Worm (Caenorhabditis elegans) whole organism, L4 larva: Measurements from ENCODE around the gene F14H3.5.

Source experiments
- D1046.2 ChIP-seq: fragments of 200-800 bp; sonication (Bioruptor generic); IDR thresholded peaks from 2 replicates; pipeline ENCODE4 v1.3.6; 2022; ENCODE audit warnings: missing genetic modification characterization, missing compliant biosample characterization
- F10B5.3 ChIP-seq: sonication (generic microtip); optimal IDR thresholded peaks from 2 replicates; lab custom pipeline; 2016; ENCODE audit warnings: mild to moderate bottlenecking, missing genetic modification characterization, missing compliant biosample characterization
- F49E8.2 ChIP-seq: sonication (generic microtip); optimal IDR thresholded peaks from 2 replicates; lab custom pipeline; 2016; ENCODE audit warnings: missing compliant biosample characterization, mild to moderate bottlenecking, missing genetic modification characterization, borderline replicate concordance
- T20F7.1 ChIP-seq: fragments of 200-800 bp; sonication (Bioruptor generic); optimal IDR thresholded peaks from 2 replicates; lab custom pipeline; 2018; ENCODE audit warnings: mild to moderate bottlenecking, missing genetic modification characterization, missing compliant biosample characterization
- Y105C5A.15 ChIP-seq: fragments of 200-800 bp; sonication (Bioruptor generic); IDR thresholded peaks from 2 replicates; pipeline ENCODE4 v1.3.6; 2022; ENCODE audit warnings: missing genetic modification characterization, missing compliant biosample characterization
- Y5F2A.4 ChIP-seq: fragments of 200-800 bp; sonication (Bioruptor generic); optimal IDR thresholded peaks from 2 replicates; lab custom pipeline; 2018; ENCODE audit warnings: mild to moderate bottlenecking, missing genetic modification characterization, missing compliant biosample characterization
- Y75B8A.6 ChIP-seq: fragments of 200-800 bp; sonication (Bioruptor generic); IDR thresholded peaks from 2 replicates; pipeline ENCODE4 v1.3.6; 2022; ENCODE audit warnings: missing genetic modification reagents, missing genetic modification characterization, missing compliant biosample characterization
- ZK337.2 ChIP-seq: fragments of 200-800 bp; sonication (Bioruptor generic); IDR thresholded peaks from 2 replicates; pipeline ENCODE4 v1.3.6; 2022; ENCODE audit warnings: missing genetic modification reagents, missing genetic modification characterization, missing compliant biosample characterization
- aly-2 ChIP-seq: sonication (generic microtip); optimal IDR thresholded peaks from 2 replicates; lab custom pipeline; 2018; ENCODE audit warnings: missing biosample characterization, missing genetic modification characterization
- ceh-32 ChIP-seq: sonication (generic microtip); optimal IDR thresholded peaks from 2 replicates; lab custom pipeline; 2016; ENCODE audit warnings: mild to moderate bottlenecking, missing genetic modification characterization, missing compliant biosample characterization; ENCODE audit not compliant: poor library complexity
- ceh-62 ChIP-seq: sonication (generic microtip); optimal IDR thresholded peaks from 2 replicates; lab custom pipeline; 2017; ENCODE audit warnings: missing biosample characterization, missing genetic modification characterization
- cey-2 ChIP-seq: sonication (generic microtip); optimal IDR thresholded peaks from 3 replicates; lab custom pipeline; 2017; ENCODE audit warnings: missing genetic modification characterization, mild to moderate bottlenecking, missing compliant biosample characterization, antibody characterized with exemption, borderline replicate concordance; ENCODE audit not compliant: insufficient read depth
- ctbp-1 ChIP-seq: fragments of 200-800 bp; sonication (Bioruptor generic); IDR thresholded peaks from 2 replicates; pipeline ENCODE4 v1.3.6; 2022; ENCODE audit warnings: missing genetic modification reagents, missing genetic modification characterization, missing compliant biosample characterization
- daf-16 ChIP-seq, 3 experiments: sonication (generic microtip); optimal IDR thresholded peaks; 2 replicates each; lab custom pipeline; 2016 to 2017; ENCODE audit warnings: missing genetic modification characterization in 3 of 3, missing genetic modification reagents in 3 of 3, mild to moderate bottlenecking in 2 of 3, missing compliant biosample characterization in 2 of 3, missing biosample characterization in 1 of 3, moderate library complexity in 1 of 3
- daf-19 ChIP-seq: fragments of 200-800 bp; sonication (Bioruptor generic); conservative IDR thresholded peaks from 2 replicates; pipeline ENCODE4 v1.3.6; 2022; ENCODE audit warnings: missing genetic modification characterization, missing compliant biosample characterization
- dmd-6 ChIP-seq: fragments of 200-800 bp; sonication (Bioruptor generic); IDR thresholded peaks from 2 replicates; pipeline ENCODE4 v1.3.6; 2022; ENCODE audit warnings: missing genetic modification reagents, missing genetic modification characterization, missing compliant biosample characterization
- dmd-9 ChIP-seq: fragments of 200-800 bp; sonication (Bioruptor generic); IDR thresholded peaks from 2 replicates; pipeline ENCODE4 v1.3.6; 2022; ENCODE audit warnings: missing genetic modification reagents, missing genetic modification characterization, missing compliant biosample characterization
- dpl-1 ChIP-seq: fragments of 150-350 bp; optimal IDR thresholded peaks from 2 replicates; lab custom pipeline; 2014; ENCODE audit warnings: missing biosample characterization, missing genetic modification reagents, missing genetic modification characterization
- dve-1 ChIP-seq: sonication (generic microtip); optimal IDR thresholded peaks from 2 replicates; lab custom pipeline; 2017; ENCODE audit warnings: antibody characterized with exemption, mild to moderate bottlenecking, missing genetic modification characterization, missing compliant biosample characterization; ENCODE audit not compliant: insufficient read depth
- egl-27 ChIP-seq: sonication (generic microtip); optimal IDR thresholded peaks from 3 replicates; lab custom pipeline; 2017; ENCODE audit warnings: missing biosample characterization, missing genetic modification reagents, missing genetic modification characterization
- lin-13 ChIP-seq: fragments of 150-350 bp; optimal IDR thresholded peaks from 2 replicates; lab custom pipeline; 2014; ENCODE audit warnings: missing biosample characterization, missing genetic modification reagents, missing genetic modification characterization
- lin-38 ChIP-seq: fragments of 200-800 bp; sonication (Bioruptor generic); IDR thresholded peaks from 2 replicates; pipeline ENCODE4 v1.3.6; 2022; ENCODE audit warnings: missing genetic modification reagents, missing genetic modification characterization, missing compliant biosample characterization
- lsy-2 ChIP-seq, 2 experiments: fragments of 150-350 bp in 1 of 2; sonication (generic microtip) in 1 of 2; optimal IDR thresholded peaks; 2 replicates each; lab custom pipeline; 2014 to 2017; ENCODE audit warnings: missing biosample characterization in 2 of 2, missing genetic modification characterization in 2 of 2
- mes-2 ChIP-seq: sonication (generic microtip); optimal IDR thresholded peaks from 2 replicates; lab custom pipeline; 2016; ENCODE audit warnings: missing genotype, mild to moderate bottlenecking, missing genetic modification characterization, missing compliant biosample characterization; ENCODE audit not compliant: poor library complexity, severe bottlenecking
- mxl-2 ChIP-seq: fragments of 200-800 bp; sonication (Bioruptor generic); conservative IDR thresholded peaks from 2 replicates; pipeline ENCODE4 v1.3.6; 2022; ENCODE audit warnings: missing genetic modification reagents, missing genetic modification characterization, missing compliant biosample characterization
- mxl-3 ChIP-seq: fragments of 200-800 bp; sonication (Bioruptor generic); optimal IDR thresholded peaks from 2 replicates; lab custom pipeline; 2018; ENCODE audit warnings: mild to moderate bottlenecking, missing genetic modification characterization, missing compliant biosample characterization
- nhr-11 ChIP-seq: fragments of 150-350 bp; optimal IDR thresholded peaks from 2 replicates; lab custom pipeline; 2014; ENCODE audit warnings: missing biosample characterization, missing genetic modification characterization
- nhr-111 ChIP-seq: fragments of 200-800 bp; sonication (Bioruptor generic); optimal IDR thresholded peaks from 2 replicates; lab custom pipeline; 2018; ENCODE audit warnings: mild to moderate bottlenecking, missing genetic modification characterization, missing compliant biosample characterization
- nhr-25 ChIP-seq: sonication (generic microtip); optimal IDR thresholded peaks from 2 replicates; lab custom pipeline; 2017; ENCODE audit warnings: missing genetic modification characterization, mild to moderate bottlenecking, missing compliant biosample characterization, antibody characterized with exemption, moderate library complexity, borderline replicate concordance; ENCODE audit not compliant: insufficient read depth
- nhr-28 ChIP-seq: fragments of 150-350 bp; optimal IDR thresholded peaks from 2 replicates; lab custom pipeline; 2014; ENCODE audit warnings: missing biosample characterization, missing genetic modification characterization
- nhr-76 ChIP-seq: fragments of 150-350 bp; optimal IDR thresholded peaks from 2 replicates; lab custom pipeline; 2014; ENCODE audit warnings: missing biosample characterization, missing genetic modification characterization
- nhr-77 ChIP-seq: fragments of 150-350 bp; optimal IDR thresholded peaks from 2 replicates; lab custom pipeline; 2014; ENCODE audit warnings: missing biosample characterization, missing genetic modification characterization
- pqm-1 ChIP-seq: sonication (generic microtip); optimal IDR thresholded peaks from 2 replicates; lab custom pipeline; 2017; ENCODE audit warnings: missing biosample characterization, missing genetic modification characterization
- snpc-1.2 ChIP-seq: fragments of 200-800 bp; sonication (Bioruptor generic); IDR thresholded peaks from 2 replicates; pipeline ENCODE4 v1.3.6; 2022; ENCODE audit warnings: missing genetic modification reagents, missing genetic modification characterization, missing compliant biosample characterization
- spr-1 ChIP-seq: sonication (generic microtip); optimal IDR thresholded peaks from 2 replicates; lab custom pipeline; 2016; ENCODE audit warnings: mild to moderate bottlenecking, missing genetic modification characterization, missing compliant biosample characterization
- tra-1 ChIP-seq: fragments of 200-800 bp; sonication (Bioruptor generic); IDR thresholded peaks from 2 replicates; pipeline ENCODE4 v1.3.6; 2022; ENCODE audit warnings: missing genetic modification reagents, missing genetic modification characterization, missing compliant biosample characterization
- unc-130 ChIP-seq: sonication (generic microtip); optimal IDR thresholded peaks from 2 replicates; lab custom pipeline; 2016; ENCODE audit warnings: missing genetic modification reagents, missing genetic modification characterization, missing compliant biosample characterization
- unc-62 ChIP-seq, 3 experiments: fragments of 150-350 bp in 1 of 3; sonication (generic microtip); optimal IDR thresholded peaks in 2 of 3; peaks in 1 of 3; 1 replicate in 1 of 3; 2 replicates in 2 of 3; lab custom pipeline; 2014 to 2017; ENCODE audit warnings: missing biosample characterization in 3 of 3, missing genetic modification characterization in 3 of 3, missing genetic modification reagents in 3 of 3, missing genotype in 1 of 3
- zag-1 ChIP-seq: fragments of 150-350 bp; optimal IDR thresholded peaks from 2 replicates; lab custom pipeline; 2014; ENCODE audit warnings: missing biosample characterization, missing genetic modification characterization
- zfp-2 ChIP-seq: sonication (generic microtip); optimal IDR thresholded peaks from 2 replicates; lab custom pipeline; 2016; ENCODE audit warnings: mild to moderate bottlenecking, missing genetic modification characterization, missing compliant biosample characterization
- ztf-11 ChIP-seq: fragments of 150-350 bp; optimal IDR thresholded peaks from 2 replicates; lab custom pipeline; 2014; ENCODE audit warnings: missing biosample characterization, missing genetic modification characterization

The F14H3.5 gene

DNA sequence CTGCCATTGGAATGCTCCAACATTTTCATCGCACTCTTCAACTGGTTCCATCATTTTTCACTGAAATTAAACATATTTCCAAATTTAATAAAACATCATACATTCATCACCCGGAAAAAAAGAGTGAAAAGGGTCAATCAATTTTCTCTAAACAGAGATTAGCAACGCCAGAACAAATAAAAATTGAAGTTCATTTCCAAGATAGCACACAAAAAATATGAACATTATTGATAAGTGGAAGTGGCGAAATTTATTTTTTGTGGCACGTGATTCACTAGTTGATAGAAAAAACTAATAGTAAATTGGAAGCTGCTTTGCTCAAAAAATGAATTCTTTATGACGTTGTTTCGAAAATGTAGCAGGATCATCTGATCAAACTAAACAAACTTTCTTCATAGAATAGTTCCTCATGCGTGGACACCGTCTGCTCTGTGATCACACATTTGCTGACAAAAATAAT, 18.4 kb upstream of the F14H3.5 start, which contains the start of the genes F14H3.12 and srj-29 (continued):
- TF ChIP-seq Y5F2A.4: no peak
- no peak for TF ChIP-seq Y105C5A.15
- TF ChIP-seq Y75B8A.6 (GFP tag; lab: Robert Waterston, UW): no peak
- TF ChIP-seq ceh-62: no peak

DNA sequence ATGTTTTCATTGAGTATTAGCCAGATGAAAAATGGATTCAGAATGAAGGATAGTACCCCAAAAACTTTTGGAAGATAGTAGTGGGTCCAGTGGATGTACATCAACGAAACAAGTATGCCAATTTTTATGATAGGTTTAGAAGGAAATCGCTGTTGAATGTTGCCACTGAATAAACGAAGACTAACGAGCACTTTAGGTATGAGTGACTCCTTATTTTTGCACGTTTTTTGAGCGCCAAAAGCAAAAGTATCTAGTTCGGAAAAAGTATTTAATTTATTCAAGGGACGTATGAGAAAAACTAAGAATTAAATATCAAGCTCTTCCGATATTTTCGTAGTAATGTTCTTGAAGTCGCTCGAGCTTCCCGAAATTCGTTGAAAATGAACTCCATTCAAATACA, 17.0 kb upstream of the F14H3.5 start, which contains the start of gene srj-10:
TSS of gene srj-10 (minus strand) at position 101 of the 400 bp plus-strand sequence.
- TF ChIP-seq nhr-111 (GFP tag; lab: Kevin White, UChicago) (no peak), nhr-77 (no peak), nhr-11 (tag; lab: Kevin White, UChicago) (no peak), lsy-2 (tag; optimal IDR thresholded peaks at IDR 0.05; lab: Kevin White, UChicago) (no peak), dve-1 (no peak), spr-1 (tag; lab: Kevin White, UChicago) (no peak)

DNA sequence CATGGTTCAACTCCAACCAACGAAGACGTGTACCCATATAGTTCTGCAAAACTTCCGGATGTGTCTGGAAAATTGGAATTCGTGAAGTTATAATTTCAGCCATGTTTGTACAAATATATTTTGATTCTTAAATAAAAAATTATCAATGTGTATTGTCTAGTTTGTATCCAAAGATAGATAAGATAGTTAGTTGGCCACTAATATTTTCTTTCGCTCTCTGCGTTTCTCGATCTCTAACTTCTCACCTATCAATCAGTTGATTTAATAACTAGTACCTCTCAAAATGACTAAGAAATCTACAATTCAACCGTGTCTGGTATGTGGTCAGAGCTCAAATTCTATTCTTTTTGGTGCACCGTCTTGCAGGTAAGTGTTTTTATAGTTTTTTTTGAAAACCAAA, 14.3 kb upstream of the F14H3.5 start, which contains the start of gene nhr-176:
TSS of gene nhr-176 (plus strand) at position 159 of the 400 bp plus-strand sequence.
- no peak for TF ChIP-seq ctbp-1 (GFP tag; lab: Robert Waterston, UW)
- TF ChIP-seq egl-27 (tag; lab: Kevin White, UChicago): no peak
- no peak for TF ChIP-seq T20F7.1 (GFP tag; lab: Kevin White, UChicago)
- TF ChIP-seq dve-1: peak; percentile 43
- peak; percentile 89 for TF ChIP-seq nhr-28 (tag; lab: Kevin White, UChicago)
- no peak for TF ChIP-seq nhr-11 (tag; lab: Kevin White, UChicago)
- no peak for TF ChIP-seq mxl-2 (GFP tag; lab: Robert Waterston, UW)
- peak in 1 of 2 experiments; percentile 62 for TF ChIP-seq unc-62 (GFP tag; optimal IDR thresholded peaks at IDR 0.05 in 1 of 2; lab: Kevin White, UChicago)
- TF ChIP-seq unc-62 (tag; optimal IDR thresholded peaks at IDR 0.05; lab: Kevin White, UChicago): no peak
- TF ChIP-seq daf-16 (GFP tag; optimal IDR thresholded peaks at IDR 0.05; lab: Kevin White, UChicago): no peak
- TF ChIP-seq daf-16 (tag; optimal IDR thresholded peaks at IDR 0.05; lab: Kevin White, UChicago): peak; percentile 54
- peak; percentile 23 for TF ChIP-seq pqm-1 (tag; lab: Kevin White, UChicago)
- TF ChIP-seq lin-38 (GFP tag; lab: Robert Waterston, UW): no peak
- TF ChIP-seq ztf-11 (tag; lab: Kevin White, UChicago): no peak
- no peak for TF ChIP-seq unc-130 (GFP tag; lab: Kevin White, UChicago)
- TF ChIP-seq mxl-3 (GFP tag; lab: Kevin White, UChicago): no peak
- peak; percentile 40; the same call in 1 of the 2 replicates for TF ChIP-seq dmd-6 (GFP tag; lab: Robert Waterston, UW)

DNA sequence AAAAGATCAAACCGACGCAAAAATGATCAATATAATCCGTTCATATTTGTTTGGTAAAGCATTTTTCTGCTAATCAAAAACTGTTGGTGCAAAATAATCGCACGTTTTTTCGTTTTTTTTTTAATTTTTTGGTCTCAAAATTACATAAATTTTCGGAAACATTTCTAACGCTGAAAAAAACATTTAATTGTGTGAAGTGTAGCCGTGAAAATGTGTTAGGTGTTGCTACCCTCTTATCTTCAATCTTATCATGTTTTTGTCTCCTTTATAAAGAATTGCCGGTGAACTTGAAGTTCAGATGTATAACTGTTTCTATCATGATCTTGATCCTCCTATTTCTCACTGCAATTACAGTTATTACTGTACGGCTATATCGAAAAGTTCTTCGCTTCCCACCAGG, 12.1 kb upstream of the F14H3.5 start, which contains the start of gene cyp-35D1:
TSS of gene cyp-35D1 (plus strand) at position 301 of the 400 bp plus-strand sequence.
- no peak for TF ChIP-seq dmd-9 (GFP tag; lab: Robert Waterston, UW)
- no peak for TF ChIP-seq nhr-11 (tag; lab: Kevin White, UChicago)
- TF ChIP-seq mes-2: no peak
- TF ChIP-seq zfp-2 (tag; lab: Kevin White, UChicago): no peak
- no peak for TF ChIP-seq cey-2 (tag; lab: Kevin White, UChicago)
- TF ChIP-seq nhr-25 (tag; lab: Kevin White, UChicago): no peak
- TF ChIP-seq lin-13 (GFP tag; lab: Kevin White, UChicago): no peak
- TF ChIP-seq ceh-32 (tag; lab: Kevin White, UChicago): no peak
- no peak for TF ChIP-seq tra-1 (GFP tag; lab: Robert Waterston, UW)
- TF ChIP-seq D1046.2: no peak
- TF ChIP-seq nhr-76 (tag; lab: Kevin White, UChicago): no peak
- no peak for TF ChIP-seq aly-2
- no peak for TF ChIP-seq F10B5.3 (tag; lab: Kevin White, UChicago)
- TF ChIP-seq ceh-62: no peak
- no peak for TF ChIP-seq ZK337.2 (GFP tag; lab: Robert Waterston, UW)
- TF ChIP-seq dpl-1: no peak
- TF ChIP-seq zag-1 (tag; lab: Kevin White, UChicago): no peak
- no peak for TF ChIP-seq daf-19
- no peak for TF ChIP-seq snpc-1.2 (GFP tag; lab: Robert Waterston, UW)
- no peak for TF ChIP-seq F49E8.2
